Worm (Caenorhabditis elegans) whole organism, young adult: ENCODE measurements around the gene K10G6.9.

Experiments used
- Y56A3A.18 ChIP-seq: fragments of 200-800 bp; sonication (Bioruptor generic); IDR thresholded peaks from 2 replicates; pipeline ENCODE4 v1.3.6; 2022; ENCODE audit warnings: missing genetic modification reagents, missing genetic modification characterization, missing compliant biosample characterization
- hsf-1 ChIP-seq: fragments of 200-800 bp; sonication (Bioruptor generic); IDR thresholded peaks from 2 replicates; pipeline ENCODE4 v1.3.6; 2022; ENCODE audit warnings: missing genetic modification reagents, missing genetic modification characterization, missing compliant biosample characterization
- unc-62 ChIP-seq: fragments of 150-350 bp; optimal IDR thresholded peaks from 2 replicates; lab custom pipeline; 2014; ENCODE audit warnings: missing biosample characterization, missing genetic modification reagents, missing genetic modification characterization
- ztf-28 ChIP-seq: fragments of 200-800 bp; sonication (Bioruptor generic); IDR thresholded peaks from 2 replicates; pipeline ENCODE4 v1.3.6; 2022; ENCODE audit warnings: missing genetic modification reagents, missing genetic modification characterization, missing compliant biosample characterization

- no peak for TF ChIP-seq Y56A3A.18 (GFP tag; lab: Robert Waterston, UW)
- no peak for TF ChIP-seq ztf-28 (GFP tag; lab: Robert Waterston, UW)
- no peak for TF ChIP-seq hsf-1
- TF ChIP-seq unc-62, result no peak
These were observed 13.3 kb upstream of the K10G6.9 start for ce11 chrII:3958673-3959299.
